Fruit fly (Drosophila melanogaster): ENCODE measurements around the gene CG8543.

- TF ChIP-seq CG11617 (GFP tag; optimal IDR thresholded peaks at IDR 0.05) (no peak), cic (GFP tag; optimal IDR thresholded peaks at IDR 0.05) (no peak), Clk (GFP tag; optimal IDR thresholded peaks at IDR 0.05) (no peak), bab1 (GFP tag; optimal IDR thresholded peaks at IDR 0.05) (no peak)
Observed at dm6 chr3L:7471259-7471658, 1.2 kb upstream of the CG8543 start, which contains the start of gene CG8541.
